Worm (Caenorhabditis elegans): ENCODE data around the gene T06E8.2.
A peak's percentile ranks its signal among the peaks of the same experiment; 100 is the strongest.

The T06E8.2 gene

DNA sequence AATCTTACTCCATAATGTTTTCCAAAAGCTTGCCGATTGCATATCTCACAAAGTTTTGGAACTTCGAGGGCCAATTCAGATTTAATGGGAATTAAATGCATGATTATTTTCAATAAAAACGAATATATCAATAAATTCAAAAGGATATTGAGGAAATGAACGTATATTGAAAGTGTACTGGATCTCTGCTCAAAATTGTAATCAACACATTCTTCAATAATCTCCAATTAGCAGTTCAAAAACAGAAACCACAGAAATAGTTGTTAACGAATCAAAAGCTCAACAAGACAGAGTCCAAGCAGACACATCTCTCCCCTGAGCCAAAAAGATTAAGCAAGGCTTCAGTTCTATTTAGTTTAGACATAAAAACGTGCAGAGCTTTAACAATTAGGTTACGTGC, 34.3 kb upstream of the T06E8.2 start, which contains the start of gene nhr-192:
TSS of gene nhr-192 (minus strand) at position 101 of the 400 bp plus-strand sequence.
- no peak for TF ChIP-seq swsn-7 (tag; optimal IDR thresholded peaks at IDR 0.05)
- TF ChIP-seq unc-30 (tag; optimal IDR thresholded peaks at IDR 0.05), result no peak
- TF ChIP-seq ztf-11 (tag; optimal IDR thresholded peaks at IDR 0.05), result no peak
- no peak for TF ChIP-seq mef-2 (tag; optimal IDR thresholded peaks at IDR 0.05)
- no peak for TF ChIP-seq lin-14 (GFP tag; optimal IDR thresholded peaks at IDR 0.05)
- no peak for TF ChIP-seq ceh-8 (GFP tag; optimal IDR thresholded peaks at IDR 0.05)
- TF ChIP-seq unc-98 (GFP tag; IDR thresholded peaks at IDR 0.05), result no peak
- TF ChIP-seq nhr-20 (tag; optimal IDR thresholded peaks at IDR 0.05), result no peak
- no peak for TF ChIP-seq egl-27 (tag; optimal IDR thresholded peaks at IDR 0.05)

DNA sequence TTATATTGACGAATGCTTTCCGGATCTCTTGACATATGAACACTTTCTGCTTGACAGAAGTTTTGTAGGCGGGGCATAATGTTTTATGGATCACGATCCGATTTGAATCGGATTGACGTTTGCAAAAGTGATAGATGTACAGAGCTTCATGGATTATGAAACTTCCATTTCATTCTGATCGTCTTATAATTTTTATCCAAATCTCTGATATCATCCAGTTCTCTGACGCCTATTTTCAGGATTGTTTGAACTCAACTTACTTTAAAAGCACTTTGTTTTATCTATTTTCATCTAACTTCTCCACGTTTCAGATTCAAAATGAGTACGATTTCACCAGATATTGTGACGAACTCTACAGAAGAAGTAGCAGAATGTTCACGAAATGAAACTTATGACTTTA, 30.6 kb upstream of the T06E8.2 start, which contains the start of gene npr-39:
TSS of gene npr-39 (plus strand) at position 301 of the 400 bp plus-strand sequence.
- TF ChIP-seq nhr-28 (tag; optimal IDR thresholded peaks at IDR 0.05), result no peak
- TF ChIP-seq ztf-11 (tag; optimal IDR thresholded peaks at IDR 0.05), result no peak
- TF ChIP-seq mef-2 (tag; optimal IDR thresholded peaks at IDR 0.05), result no peak
- TF ChIP-seq unc-98 (GFP tag; IDR thresholded peaks at IDR 0.05), result no peak

DNA sequence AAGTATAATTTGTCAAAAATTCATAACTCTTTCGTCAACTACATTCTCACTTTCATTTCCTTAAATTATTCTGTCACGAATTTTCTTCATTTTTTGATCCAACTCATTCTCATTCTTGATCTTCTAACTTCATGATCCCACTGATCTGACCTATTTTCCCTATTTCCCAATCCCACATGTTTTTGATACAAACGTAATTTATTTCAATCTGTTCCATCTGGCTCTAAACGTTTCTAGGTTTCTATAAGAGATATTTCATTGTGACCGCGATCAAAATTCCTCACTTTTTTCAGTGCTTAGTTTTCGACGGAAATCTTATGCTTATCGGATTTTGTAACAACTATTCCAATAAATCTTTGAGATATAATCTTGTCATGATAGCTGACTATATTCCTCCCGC, 29.5 kb upstream of the T06E8.2 start:
- TF ChIP-seq snpc-4 (tag; optimal IDR thresholded peaks at IDR 0.05) (no peak), nhr-85 (tag) (no peak), nhr-28 (tag; optimal IDR thresholded peaks at IDR 0.05) (no peak), swsn-7 (tag; optimal IDR thresholded peaks at IDR 0.05) (no peak), pag-3 (tag; optimal IDR thresholded peaks at IDR 0.05; ENCODE audit: borderline replicate concordance, insufficient read depth) (no peak), tbx-2 (tag; optimal IDR thresholded peaks at IDR 0.05) (no peak), dsc-1 (tag; optimal IDR thresholded peaks at IDR 0.05) (peak; percentile 93), lin-39 (tag; optimal IDR thresholded peaks at IDR 0.05) (no peak), sup-37 (GFP tag; optimal IDR thresholded peaks at IDR 0.05) (no peak), irx-1 (tag; optimal IDR thresholded peaks at IDR 0.05) (no peak), fkh-4 (tag; optimal IDR thresholded peaks at IDR 0.05; ENCODE audit: borderline replicate concordance) (peak; percentile 84), nhr-12 (tag; optimal IDR thresholded peaks at IDR 0.05) (no peak), sox-4 (tag; optimal IDR thresholded peaks at IDR 0.05) (no peak)

DNA sequence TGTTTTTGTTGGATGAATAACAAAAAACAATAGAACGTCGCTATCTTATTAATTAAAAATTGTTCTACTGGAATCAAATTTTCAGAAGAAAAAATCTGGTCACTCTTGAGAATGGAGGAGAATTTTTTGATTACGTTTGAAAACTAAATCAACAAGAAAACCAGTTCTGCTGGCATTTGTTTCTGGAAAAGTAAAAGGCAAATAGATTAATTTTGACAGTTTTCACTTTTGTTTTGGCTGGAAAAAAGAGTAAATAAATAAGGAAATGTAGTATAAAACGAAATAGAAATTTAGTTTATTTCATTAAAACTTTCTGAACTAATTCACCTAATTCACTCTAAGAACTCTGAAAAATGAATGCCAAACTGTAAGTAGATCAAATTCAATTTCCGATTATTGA, 28.0 kb upstream of the T06E8.2 start, which contains the start of gene fipr-13:
TSS of gene fipr-13 (plus strand) at position 301 of the 400 bp plus-strand sequence.
- no peak for TF ChIP-seq mef-2 (tag; optimal IDR thresholded peaks at IDR 0.05)
- no peak for TF ChIP-seq ceh-82 (tag; optimal IDR thresholded peaks at IDR 0.05)
- no peak for TF ChIP-seq ceh-88 (GFP tag; IDR thresholded peaks at IDR 0.05)
- no peak for TF ChIP-seq fos-1 (tag; optimal IDR thresholded peaks at IDR 0.05)
- TF ChIP-seq swsn-7 (tag; optimal IDR thresholded peaks at IDR 0.05), result no peak
- no peak for TF ChIP-seq nhr-12 (tag; optimal IDR thresholded peaks at IDR 0.05)
- no peak for TF ChIP-seq aly-2 (tag; optimal IDR thresholded peaks at IDR 0.05)
- TF ChIP-seq fkh-4 (tag; optimal IDR thresholded peaks at IDR 0.05; ENCODE audit: borderline replicate concordance), result no peak
- no peak for TF ChIP-seq hlh-17 (GFP tag; optimal IDR thresholded peaks at IDR 0.05; ENCODE audit: borderline replicate concordance)
- no peak for TF ChIP-seq lin-14 (GFP tag; optimal IDR thresholded peaks at IDR 0.05)
- no peak for TF ChIP-seq elt-2 (tag; optimal IDR thresholded peaks at IDR 0.05)
- no peak for TF ChIP-seq mab-9 (GFP tag; IDR thresholded peaks at IDR 0.05)
- TF ChIP-seq zip-4 (GFP tag; optimal IDR thresholded peaks at IDR 0.05), result no peak
- no peak for TF ChIP-seq efl-3 (GFP tag; optimal IDR thresholded peaks at IDR 0.05)
- TF ChIP-seq nhr-76 (tag; optimal IDR thresholded peaks at IDR 0.05), result no peak
- no peak for TF ChIP-seq snu-23 (GFP tag; optimal IDR thresholded peaks at IDR 0.05)
- no peak for TF ChIP-seq mep-1 (tag; optimal IDR thresholded peaks at IDR 0.05)

DNA sequence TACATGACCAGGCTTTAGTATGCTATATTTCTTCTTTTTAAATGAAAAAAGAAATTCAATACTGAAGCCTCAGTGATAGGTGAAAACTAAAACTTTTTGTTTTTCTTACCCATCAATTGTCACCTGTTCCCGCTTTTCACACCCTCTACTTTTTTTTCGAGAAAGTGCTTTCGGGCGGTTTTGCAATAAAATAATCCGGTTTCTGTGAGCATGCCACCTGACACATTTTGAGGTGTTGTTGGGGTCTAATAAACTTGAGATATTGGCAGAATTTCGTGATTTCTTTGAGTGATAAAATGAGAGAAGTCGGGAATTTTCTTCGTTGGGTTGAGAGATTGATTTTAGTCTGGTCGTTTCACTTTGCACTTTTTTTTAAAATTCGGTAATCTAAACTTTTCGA, 23.8 kb upstream of the T06E8.2 start:
- no peak for TF ChIP-seq nhr-84 (tag; optimal IDR thresholded peaks at IDR 0.05)
- no peak for TF ChIP-seq elt-2 (tag; optimal IDR thresholded peaks at IDR 0.05)
- peak; percentile 51 for TF ChIP-seq lin-14 (GFP tag; optimal IDR thresholded peaks at IDR 0.05)
- TF ChIP-seq vab-15 (tag; optimal IDR thresholded peaks at IDR 0.05), result no peak
- TF ChIP-seq nhr-28 (tag; optimal IDR thresholded peaks at IDR 0.05), result no peak
- TF ChIP-seq rnt-1 (tag; optimal IDR thresholded peaks at IDR 0.05), result peak; percentile 57
- no peak for TF ChIP-seq egl-27 (tag; optimal IDR thresholded peaks at IDR 0.05)
- no peak for TF ChIP-seq mef-2 (tag; optimal IDR thresholded peaks at IDR 0.05)
- no peak for TF ChIP-seq F16B12.6 (tag; optimal IDR thresholded peaks at IDR 0.05)
- no peak for TF ChIP-seq fkh-4 (tag; optimal IDR thresholded peaks at IDR 0.05; ENCODE audit: borderline replicate concordance)
- no peak for TF ChIP-seq blmp-1 (tag; optimal IDR thresholded peaks at IDR 0.05)
- TF ChIP-seq sup-37 (GFP tag; optimal IDR thresholded peaks at IDR 0.05), result no peak
- TF ChIP-seq C16A3.4 (tag; optimal IDR thresholded peaks at IDR 0.05), result no peak
- TF ChIP-seq pag-3 (tag; optimal IDR thresholded peaks at IDR 0.05; ENCODE audit: borderline replicate concordance, insufficient read depth), result peak; percentile 49
- no peak for TF ChIP-seq lir-3 (tag; optimal IDR thresholded peaks at IDR 0.05; ENCODE audit: poor library complexity)
- no peak for TF ChIP-seq tlp-1 (tag; optimal IDR thresholded peaks at IDR 0.05)
- TF ChIP-seq ceh-90 (tag; optimal IDR thresholded peaks at IDR 0.05), result no peak
- TF ChIP-seq dpl-1 (GFP tag; optimal IDR thresholded peaks at IDR 0.05), result no peak
- TF ChIP-seq fkh-8 (tag; optimal IDR thresholded peaks at IDR 0.05), result no peak

All from whole organism, L1 larva.